Fruit fly (Drosophila melanogaster) whole organism: Measurements from ENCODE around the gene LUBEL.

ENCODE experiments used
- Dll ChIP-seq: fragments of >200 bp; optimal IDR thresholded peaks from 2 replicates; lab custom pipeline; 2017
- EcR ChIP-seq, 2 experiments: fragments of >200 bp; optimal IDR thresholded peaks; 2 replicates each; lab custom pipeline; 2017; ENCODE audit warnings: missing biosample characterization in 2 of 2, missing genetic modification characterization in 2 of 2, missing genetic modification reagents in 2 of 2
- pan ChIP-seq: fragments of >200 bp; optimal IDR thresholded peaks from 2 replicates; lab custom pipeline; 2017
- psq ChIP-seq: fragments of >200 bp; optimal IDR thresholded peaks from 2 replicates; lab custom pipeline; 2017
- usp ChIP-seq: fragments of >200 bp; optimal IDR thresholded peaks from 2 replicates; lab custom pipeline; 2017; ENCODE audit warnings: missing biosample characterization, missing genetic modification characterization, mixed read lengths

- TF ChIP-seq usp (no peak), Dll (peak; percentile 91), pan (lab: Kevin White, UChicago) (no peak), psq (lab: Kevin White, UChicago) (no peak), EcR (GFP tag; optimal IDR thresholded peaks at IDR 0.05; lab: Kevin White, UChicago) (no peak)
Measured at dm6 chr2L:6786674-6787028, 14.1 kb upstream of the LUBEL start, which contains the start of gene nrv1.
